Fruit fly (Drosophila melanogaster): ENCODE measurements around the gene Agpat1.
"Not testable (repeated sequence)": the region's sequence is repeated elsewhere in the genome, so short reads cannot be mapped to it uniquely, and the experiment has no call there.

DNA sequence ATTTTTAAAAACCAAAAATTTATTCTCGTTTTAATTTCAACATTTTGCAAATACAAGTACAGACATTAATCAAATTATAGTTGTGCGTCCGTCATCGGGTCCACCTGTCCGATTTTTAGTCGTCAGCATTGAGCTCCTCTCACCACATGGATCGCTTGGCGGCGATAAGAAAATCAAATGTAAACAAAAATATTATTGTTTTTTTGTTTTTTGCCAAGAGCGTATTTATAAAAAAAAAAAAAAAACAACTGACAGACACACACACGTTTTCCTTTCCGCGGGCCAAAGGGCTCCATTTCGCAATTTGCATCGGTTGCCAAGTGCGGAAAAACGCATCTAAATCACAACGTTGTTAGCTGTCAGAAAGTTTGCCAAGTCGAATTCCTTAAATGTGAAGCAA lies 1.2 kb upstream of the Agpat1 start:
- TF ChIP-seq OdsH, CG6854, Blimp-1, CG31627, CG8319 (GFP tag; optimal IDR thresholded peaks at IDR 0.05): not testable (repeated sequence)
- peak; percentile 87 for TF ChIP-seq svp (GFP tag)
